Fruit fly (Drosophila melanogaster) whole organism, embryonic: Measurements from ENCODE around the gene hob.

Experiments used
- Ada2b ChIP-seq: fragments of 200-800 bp; sonication (Bioruptor generic); IDR thresholded peaks from 2 replicates; pipeline ENCODE4 v1.3.6; 2022; ENCODE audit warnings: missing biosample characterization, missing genetic modification characterization
- CG12236 ChIP-seq: fragments of 200-800 bp; sonication (Bioruptor generic); optimal IDR thresholded peaks from 2 replicates; lab custom pipeline; 2016; ENCODE audit warnings: missing biosample characterization, missing genetic modification characterization
- CG12391 ChIP-seq: fragments of 200-800 bp; sonication (Bioruptor generic); optimal IDR thresholded peaks from 3 replicates; lab custom pipeline; 2018; ENCODE audit warnings: missing biosample characterization, mild to moderate bottlenecking, missing genetic modification characterization, moderate library complexity
- CG12942 ChIP-seq: fragments of 200-800 bp; sonication (Bioruptor generic); optimal IDR thresholded peaks from 3 replicates; lab custom pipeline; 2016; ENCODE audit warnings: missing biosample characterization, missing genetic modification characterization
- CG14441 ChIP-seq: fragments of 200-800 bp; sonication (Bioruptor generic); IDR thresholded peaks from 2 replicates; pipeline ENCODE4 v1.3.6; 2022; ENCODE audit warnings: missing biosample characterization, missing genetic modification characterization
- CG16813 ChIP-seq: fragments of 200-800 bp; sonication (Bioruptor generic); IDR thresholded peaks from 3 replicates; pipeline ENCODE4 v1.3.6; 2022; ENCODE audit warnings: missing biosample characterization, missing genetic modification characterization; ENCODE audit not compliant: partially characterized antibody
- CG17186 ChIP-seq: fragments of 200-800 bp; sonication (Bioruptor generic); optimal IDR thresholded peaks from 3 replicates; lab custom pipeline; 2017; ENCODE audit warnings: missing biosample characterization, missing genetic modification reagents, missing genetic modification characterization
- CG18476 ChIP-seq: fragments of 200-800 bp; sonication (Bioruptor generic); optimal IDR thresholded peaks from 2 replicates; lab custom pipeline; 2016; ENCODE audit warnings: missing biosample characterization, mild to moderate bottlenecking, missing genetic modification characterization
- CG31365 ChIP-seq: fragments of 200-800 bp; sonication (Bioruptor generic); optimal IDR thresholded peaks from 2 replicates; lab custom pipeline; 2018; ENCODE audit warnings: missing biosample characterization, mild to moderate bottlenecking, missing genetic modification characterization
- CG33557 ChIP-seq: fragments of 200-800 bp; sonication (Bioruptor generic); optimal IDR thresholded peaks from 2 replicates; lab custom pipeline; 2019; ENCODE audit warnings: missing biosample characterization, mild to moderate bottlenecking, missing genetic modification characterization, moderate library complexity
- CG6654 ChIP-seq: fragments of 200-800 bp; sonication (Bioruptor generic); optimal IDR thresholded peaks from 2 replicates; lab custom pipeline; 2017; ENCODE audit warnings: missing biosample characterization, mild to moderate bottlenecking, missing genetic modification characterization
- CG7963 ChIP-seq: fragments of 200-800 bp; sonication (Bioruptor generic); IDR thresholded peaks from 3 replicates; pipeline ENCODE4 v1.3.6; 2022; ENCODE audit warnings: missing biosample characterization, missing genetic modification characterization; ENCODE audit not compliant: partially characterized antibody
- E2f1 ChIP-seq: fragments of 200-800 bp; sonication (Bioruptor generic); IDR thresholded peaks from 2 replicates; pipeline ENCODE4 v1.3.6; 2022; ENCODE audit warnings: missing biosample characterization, missing genetic modification characterization
- Eip74EF ChIP-seq, 2 experiments: fragments of 200-800 bp in 1 of 2; fragments of >200 bp in 1 of 2; sonication (Bioruptor generic) in 1 of 2; optimal IDR thresholded peaks; 2 replicates each; lab custom pipeline; 2017 to 2019; ENCODE audit warnings: missing biosample characterization in 2 of 2, missing genetic modification characterization in 2 of 2, mild to moderate bottlenecking in 1 of 2, moderate library complexity in 1 of 2
- HLH3B ChIP-seq: fragments of 200-800 bp; sonication (Bioruptor generic); IDR thresholded peaks from 2 replicates; pipeline ENCODE4 v1.3.6; 2022; ENCODE audit warnings: missing biosample characterization, missing genetic modification characterization
- NfI ChIP-seq: fragments of 200-800 bp; sonication (Bioruptor generic); optimal IDR thresholded peaks from 3 replicates; lab custom pipeline; 2018; ENCODE audit warnings: missing biosample characterization, mild to moderate bottlenecking, missing genetic modification characterization, moderate library complexity
- Ravus ChIP-seq: fragments of 200-800 bp; sonication (Bioruptor generic); IDR thresholded peaks from 2 replicates; pipeline ENCODE4 v1.3.6; 2022; ENCODE audit warnings: missing biosample characterization, missing genetic modification characterization
- Sry-β ChIP-seq: fragments of 200-800 bp; sonication (Bioruptor generic); optimal IDR thresholded peaks from 2 replicates; lab custom pipeline; 2018; ENCODE audit warnings: missing biosample characterization, mild to moderate bottlenecking, missing genetic modification characterization, moderate library complexity
- Usf ChIP-seq: fragments of 200-800 bp; sonication (Bioruptor generic); optimal IDR thresholded peaks from 2 replicates; lab custom pipeline; 2017; ENCODE audit warnings: missing genotype, missing biosample characterization, missing genetic modification characterization
- Xbp1 ChIP-seq: fragments of 200-800 bp; sonication (Bioruptor generic); optimal IDR thresholded peaks from 3 replicates; lab custom pipeline; 2016; ENCODE audit warnings: missing biosample characterization, mild to moderate bottlenecking, missing genetic modification characterization
- ac ChIP-seq: fragments of 200-800 bp; sonication (Bioruptor generic); optimal IDR thresholded peaks from 3 replicates; lab custom pipeline; 2017; ENCODE audit warnings: missing biosample characterization, mild to moderate bottlenecking, missing genetic modification characterization
- al ChIP-seq: fragments of 200-800 bp; sonication (Bioruptor generic); IDR thresholded peaks from 2 replicates; pipeline ENCODE4 v1.3.6; 2022; ENCODE audit warnings: missing biosample characterization, missing genetic modification characterization
- bigmax ChIP-seq: fragments of 200-800 bp; sonication (Bioruptor generic); optimal IDR thresholded peaks from 2 replicates; lab custom pipeline; 2018; ENCODE audit warnings: missing biosample characterization, mild to moderate bottlenecking, missing genetic modification characterization
- bsh ChIP-seq, 2 experiments: fragments of 200-800 bp; sonication (Bioruptor generic); optimal IDR thresholded peaks; 2 replicates each; lab custom pipeline; 2017 to 2018; ENCODE audit warnings: mild to moderate bottlenecking in 2 of 2, missing biosample characterization in 2 of 2, missing genetic modification characterization in 2 of 2, moderate library complexity in 1 of 2
- chif ChIP-seq, 2 experiments: fragments of 200-800 bp; sonication (Bioruptor generic); optimal IDR thresholded peaks; 3 replicates each; lab custom pipeline; 2016; ENCODE audit warnings: missing biosample characterization in 2 of 2, missing genetic modification characterization in 2 of 2
- corto ChIP-seq: fragments of 200-800 bp; sonication (Bioruptor generic); optimal IDR thresholded peaks from 2 replicates; lab custom pipeline; 2016; ENCODE audit warnings: missing biosample characterization, mild to moderate bottlenecking, missing genetic modification characterization, moderate library complexity
- crol ChIP-seq: fragments of 200-800 bp; sonication (Bioruptor generic); IDR thresholded peaks from 2 replicates; pipeline ENCODE4 v1.3.6; 2022; ENCODE audit warnings: missing biosample characterization, missing genetic modification characterization
- dan ChIP-seq: fragments of 200-800 bp; sonication (Bioruptor generic); IDR thresholded peaks from 2 replicates; pipeline ENCODE4 v1.3.6; 2022; ENCODE audit warnings: missing biosample characterization, missing genetic modification characterization
- fru ChIP-seq: fragments of >200 bp; optimal IDR thresholded peaks from 2 replicates; lab custom pipeline; 2017
- ken ChIP-seq: fragments of 200-800 bp; sonication (Bioruptor generic); IDR thresholded peaks from 3 replicates; pipeline ENCODE4 v1.3.6; 2022; ENCODE audit warnings: missing biosample characterization, missing genetic modification characterization
- nom ChIP-seq: fragments of 200-800 bp; sonication (Bioruptor generic); optimal IDR thresholded peaks from 2 replicates; lab custom pipeline; 2017; ENCODE audit warnings: missing biosample characterization, missing genetic modification characterization, mild to moderate bottlenecking, moderate library complexity, missing genetic modification reagents
- row ChIP-seq: fragments of 200-800 bp; sonication (Bioruptor generic); IDR thresholded peaks from 3 replicates; pipeline ENCODE4 v1.3.6; 2022; ENCODE audit warnings: missing biosample characterization, missing genetic modification characterization
- sens ChIP-seq: fragments of 200-800 bp; sonication (Bioruptor generic); peaks from one replicate; lab custom pipeline; 2016; ENCODE audit warnings: missing biosample characterization, missing genetic modification characterization
- seq ChIP-seq: fragments of 200-800 bp; sonication (Bioruptor generic); IDR thresholded peaks from 2 replicates; pipeline ENCODE4 v1.3.6; 2022; ENCODE audit warnings: missing biosample characterization, missing genetic modification characterization
- sima ChIP-seq: fragments of 200-800 bp; sonication (Bioruptor generic); optimal IDR thresholded peaks from 2 replicates; lab custom pipeline; 2016; ENCODE audit warnings: missing biosample characterization, missing genetic modification characterization
- slbo ChIP-seq: fragments of 200-800 bp; sonication (Bioruptor generic); IDR thresholded peaks from 2 replicates; pipeline ENCODE4 v1.3.6; 2022; ENCODE audit warnings: missing biosample characterization, missing genetic modification characterization
- slou ChIP-seq: fragments of 200-800 bp; sonication (Bioruptor generic); optimal IDR thresholded peaks from 3 replicates; lab custom pipeline; 2016; ENCODE audit warnings: missing biosample characterization, missing genetic modification characterization
- sna ChIP-seq: fragments of 200-800 bp; sonication (Bioruptor generic); IDR thresholded peaks from 2 replicates; pipeline ENCODE4 v1.3.6; 2022; ENCODE audit warnings: missing biosample characterization, missing genetic modification characterization; ENCODE audit not compliant: partially characterized antibody
- tgo ChIP-seq: fragments of 200-800 bp; sonication (Bioruptor generic); IDR thresholded peaks from 3 replicates; pipeline ENCODE4 v1.3.6; 2022; ENCODE audit warnings: missing biosample characterization, missing genetic modification characterization
- tll ChIP-seq, 2 experiments: fragments of 200-800 bp in 1 of 2; fragments of >200 bp in 1 of 2; sonication (Bioruptor generic) in 1 of 2; optimal IDR thresholded peaks; 2 replicates each; lab custom pipeline; 2017 to 2019; ENCODE audit warnings: missing biosample characterization in 2 of 2, missing genetic modification characterization in 2 of 2, mild to moderate bottlenecking in 1 of 2, moderate library complexity in 1 of 2
- trem ChIP-seq: fragments of 200-800 bp; optimal IDR thresholded peaks from 3 replicates; lab custom pipeline; 2019; ENCODE audit warnings: missing biosample characterization, mild to moderate bottlenecking, missing genetic modification characterization, moderate library complexity
- unpg ChIP-seq: fragments of 200-800 bp; sonication (Bioruptor generic); optimal IDR thresholded peaks from 3 replicates; lab custom pipeline; 2018; ENCODE audit warnings: missing biosample characterization, mild to moderate bottlenecking, missing genetic modification characterization, moderate library complexity
- vnd ChIP-seq: fragments of 200-800 bp; sonication (Bioruptor generic); IDR thresholded peaks from 3 replicates; pipeline ENCODE4 v1.3.6; 2022; ENCODE audit warnings: missing biosample characterization, missing genetic modification characterization; ENCODE audit not compliant: partially characterized antibody
- zfh1 ChIP-seq: fragments of 200-800 bp; sonication (Bioruptor generic); IDR thresholded peaks from 3 replicates; pipeline ENCODE4 v1.3.6; 2022; ENCODE audit warnings: missing biosample characterization, missing genetic modification characterization

Gene hob

dm6 chr3L:3242121-3243083 is 23.7 kb upstream of the hob start:
- TF ChIP-seq Sry-β (GFP tag; lab: Kevin White, UChicago): no peak
- TF ChIP-seq sens (GFP tag; lab: Kevin White, UChicago): peak; percentile 6
- no peak for TF ChIP-seq fru (lab: Kevin White, UChicago)
- no peak for TF ChIP-seq bigmax (GFP tag; lab: Kevin White, UChicago)
- no peak for TF ChIP-seq CG6654 (GFP tag; lab: Kevin White, UChicago)
- TF ChIP-seq seq: no peak
- no peak for TF ChIP-seq slou (GFP tag; lab: Kevin White, UChicago)
- no peak for TF ChIP-seq ac (GFP tag; lab: Kevin White, UChicago)
- TF ChIP-seq CG16813 (GFP tag; lab: Robert Waterston, UW): 0 out of 3 replicates have a peak, but pooled peaks have one; percentile 27
- TF ChIP-seq nom: peak; percentile 5
- TF ChIP-seq CG12942: no peak
- TF ChIP-seq corto: peak; percentile 18
- TF ChIP-seq, all 482 proteins: peak for 4

dm6 chr3L:3241368-3241640 is 22.6 kb upstream of the hob start:
- TF ChIP-seq vnd (GFP tag; lab: Robert Waterston, UW) (0 out of 3 replicates have a peak, but pooled peaks have one; percentile 16), CG12236 (GFP tag; lab: Kevin White, UChicago) (no peak), HLH3B (GFP tag; lab: Robert Waterston, UW) (no peak), CG7963 (GFP tag; lab: Robert Waterston, UW) (0 out of 3 replicates have a peak, but pooled peaks have one; percentile 18), Usf (GFP tag; lab: Kevin White, UChicago) (no peak), CG17186 (GFP tag; lab: Kevin White, UChicago) (no peak), ken (GFP tag; lab: Robert Waterston, UW) (no peak), NfI (no peak), dan (no peak), crol (GFP tag; lab: Robert Waterston, UW) (peak; percentile 66; the same call in 1 of the 2 replicates), chif (GFP tag; optimal IDR thresholded peaks at IDR 0.05; lab: Kevin White, UChicago) (no peak), sima (GFP tag; lab: Kevin White, UChicago) (no peak)

dm6 chr3L:3240597-3241367 is 22.1 kb upstream of the hob start:
- TF ChIP-seq CG18476 (GFP tag; lab: Kevin White, UChicago) (no peak), Ravus (no peak), CG12391 (tag; lab: Kevin White, UChicago) (peak; percentile 48), row (GFP tag; lab: Robert Waterston, UW) (peak; percentile 25; the same call in 2 of the 3 replicates), CG31365 (tag; lab: Kevin White, UChicago) (no peak), CG14441 (GFP tag; lab: Robert Waterston, UW) (peak; percentile 18; the same call in 1 of the 2 replicates), CG33557 (GFP tag; lab: Kevin White, UChicago) (no peak), sna (GFP tag; lab: Robert Waterston, UW) (no peak), al (no peak), Eip74EF (GFP tag; optimal IDR thresholded peaks at IDR 0.05; lab: Kevin White, UChicago) (peak in 1 of 2 experiments; percentile 34), Xbp1 (GFP tag; lab: Kevin White, UChicago) (peak; percentile 12), unpg (GFP tag; lab: Kevin White, UChicago) (peak; percentile 18), zfh1 (no peak), slbo (GFP tag; lab: Robert Waterston, UW) (no peak), Ada2b (no peak), E2f1 (no peak), tll (GFP tag; optimal IDR thresholded peaks at IDR 0.05; lab: Kevin White, UChicago) (no peak), tgo (GFP tag; lab: Robert Waterston, UW) (no peak; the same call in 2 of the 3 replicates), trem (tag; lab: Kevin White, UChicago) (peak; percentile 17), bsh (GFP tag; optimal IDR thresholded peaks at IDR 0.05; lab: Kevin White, UChicago) (peak; percentile 66 to 92)
